Worm (Caenorhabditis elegans): ENCODE data around the gene mog-1.

DNA sequence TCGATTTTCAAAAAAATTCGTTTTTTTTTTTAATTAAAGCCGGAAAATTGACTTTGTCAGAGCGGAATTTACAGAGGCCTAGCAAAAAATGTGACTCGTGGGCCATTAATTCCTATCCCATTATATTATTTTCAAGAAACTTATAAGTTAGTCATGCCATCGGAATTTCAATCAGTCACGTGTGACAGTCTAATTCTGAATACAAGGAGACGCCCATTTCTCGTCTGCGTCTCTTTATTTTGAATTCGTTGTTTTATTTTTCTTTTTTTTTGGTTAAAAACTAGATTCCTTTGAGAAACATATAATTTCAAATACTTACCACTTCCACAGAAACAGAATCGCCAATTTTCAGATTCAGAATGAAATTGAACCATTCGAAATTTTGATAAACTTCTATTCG is 47.2 kb downstream of the mog-1 start:
- no peak for TF ChIP-seq tbx-7 (tag; optimal IDR thresholded peaks at IDR 0.05)
- TF ChIP-seq rnt-1 (tag; optimal IDR thresholded peaks at IDR 0.05) = no peak
- no peak for TF ChIP-seq tbx-2 (tag; optimal IDR thresholded peaks at IDR 0.05)
- TF ChIP-seq fkh-10 (GFP tag; optimal IDR thresholded peaks at IDR 0.05) = no peak
- TF ChIP-seq unc-55 (GFP tag; optimal IDR thresholded peaks at IDR 0.05) = no peak
- no peak for TF ChIP-seq hlh-13 (GFP tag; optimal IDR thresholded peaks at IDR 0.05)
- TF ChIP-seq ttx-3 (tag; optimal IDR thresholded peaks at IDR 0.05) = no peak

All from whole organism, late embryonic.